Worm (Caenorhabditis elegans): Measurements from ENCODE around the gene C09G4.4.
A peak's percentile ranks its signal among the peaks of the same experiment; 100 is the strongest.

The C09G4.4 gene

DNA sequence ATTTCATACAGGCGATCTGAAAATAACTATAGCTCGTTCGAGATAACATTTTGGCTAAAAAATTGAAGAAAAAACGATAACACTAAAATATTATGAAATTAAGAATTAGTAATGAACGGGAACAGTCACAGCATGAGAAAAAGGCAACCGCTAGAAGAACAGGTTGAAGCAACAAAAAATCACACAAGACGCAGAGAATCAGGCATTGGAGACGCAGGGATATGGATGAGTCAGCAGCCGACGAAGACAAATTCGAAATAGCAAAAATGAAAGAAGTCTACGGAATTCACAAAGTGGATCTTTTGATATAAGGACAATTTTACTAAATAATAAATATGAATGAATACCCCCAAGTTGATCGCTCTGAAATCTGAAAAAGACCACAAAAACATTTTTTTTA is 2.2 kb upstream of the C09G4.4 start, which contains the start of gene tag-77:
Gene tag-77, minus strand, starts transcription at position 15 of the 400 bp plus-strand sequence.
- TF ChIP-seq madf-6 (GFP tag; IDR thresholded peaks at IDR 0.05) (0 out of 2 replicates have a peak, but pooled peaks have one; percentile 31), lin-26 (GFP tag; IDR thresholded peaks at IDR 0.05) (0 out of 2 replicates have a peak, but pooled peaks have one; percentile 50), snpc-4 (GFP tag; optimal IDR thresholded peaks at IDR 0.05) (no peak), snpc-4 (tag; optimal IDR thresholded peaks at IDR 0.05) (peak in 1 of 4 experiments; percentile 17), athp-1 (tag; optimal IDR thresholded peaks at IDR 0.05) (no peak), cebp-1 (GFP tag; IDR thresholded peaks at IDR 0.05) (no peak), cebp-1 (tag; optimal IDR thresholded peaks at IDR 0.05) (peak; percentile 60), B0336.3 (GFP tag; IDR thresholded peaks at IDR 0.05) (0 out of 2 replicates have a peak, but pooled peaks have one; percentile 21), mcd-1 (GFP tag; IDR thresholded peaks at IDR 0.05) (no peak), ceh-100 (GFP tag; IDR thresholded peaks at IDR 0.05) (no peak), aptf-3 (GFP tag; IDR thresholded peaks at IDR 0.05) (no peak), B0035.1 (tag; optimal IDR thresholded peaks at IDR 0.05) (no peak), lsl-1 (GFP tag; optimal IDR thresholded peaks at IDR 0.05) (no peak)

DNA sequence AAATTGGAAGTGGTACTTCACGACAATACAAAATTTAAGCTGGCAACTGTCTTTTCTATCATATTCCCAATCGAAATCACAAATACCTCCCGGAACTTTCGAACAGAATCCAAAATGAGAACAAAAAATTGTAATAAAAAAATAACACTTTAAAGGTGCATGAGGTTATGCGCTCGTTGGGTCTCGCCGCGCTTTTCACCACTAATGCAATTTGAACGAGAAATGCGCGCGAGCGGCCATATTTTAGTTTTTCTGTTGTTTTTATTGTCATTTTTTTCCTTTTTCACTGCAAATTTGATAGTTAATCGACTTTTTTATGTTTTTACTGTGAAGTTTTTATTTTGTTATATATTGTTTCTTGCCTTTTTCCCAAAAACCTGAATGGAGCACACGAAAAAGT is 1.7 kb upstream of the C09G4.4 start, which contains the start of gene mes-6:
Gene mes-6, plus strand, starts transcription at position 229 of the 400 bp plus-strand sequence.
- no peak for TF ChIP-seq mcd-1 (GFP tag; IDR thresholded peaks at IDR 0.05)
- TF ChIP-seq madf-10 (tag; optimal IDR thresholded peaks at IDR 0.05), result no peak
- TF ChIP-seq repo-1 (tag; optimal IDR thresholded peaks at IDR 0.05), result no peak
- TF ChIP-seq ZK185.1 (tag; optimal IDR thresholded peaks at IDR 0.05; ENCODE audit: poor library complexity, severe bottlenecking), result peak; percentile 53
- TF ChIP-seq xnd-1 (tag; optimal IDR thresholded peaks at IDR 0.05), result peak; percentile 59
- peak; percentile 72 for TF ChIP-seq F23B12.7 (tag; optimal IDR thresholded peaks at IDR 0.05; ENCODE audit: insufficient read depth)
- TF ChIP-seq Y95B8A.8 (GFP tag; IDR thresholded peaks at IDR 0.05), result peak; percentile 28; the same call in 1 of the 2 replicates
- TF ChIP-seq ztf-22 (GFP tag; optimal IDR thresholded peaks at IDR 0.05), result no peak
- TF ChIP-seq rcor-1 (GFP tag; IDR thresholded peaks at IDR 0.05), result 0 out of 2 replicates have a peak, but pooled peaks have one; percentile 5
- no peak for TF ChIP-seq ceh-100 (GFP tag; IDR thresholded peaks at IDR 0.05)
- TF ChIP-seq dpl-1 (GFP tag; optimal IDR thresholded peaks at IDR 0.05), result peak; percentile 85
- no peak for TF ChIP-seq dpff-1 (tag; optimal IDR thresholded peaks at IDR 0.05)
- TF ChIP-seq lsy-27 (tag; optimal IDR thresholded peaks at IDR 0.05; ENCODE audit: borderline replicate concordance, insufficient read depth), result no peak
- TF ChIP-seq ceh-91 (GFP tag; IDR thresholded peaks at IDR 0.05), result peak; percentile 85
- TF ChIP-seq rec-8 (tag; optimal IDR thresholded peaks at IDR 0.05), result no peak
- peak; percentile 92 for TF ChIP-seq efl-1 (GFP tag; optimal IDR thresholded peaks at IDR 0.05)
- TF ChIP-seq snpc-4 (GFP tag; optimal IDR thresholded peaks at IDR 0.05), result no peak
- TF ChIP-seq snpc-4 (tag; optimal IDR thresholded peaks at IDR 0.05), result peak in 1 of 4 experiments; percentile 71
- no peak for TF ChIP-seq egl-18 (GFP tag; IDR thresholded peaks at IDR 0.05)
- TF ChIP-seq snpc-3.4 (tag; optimal IDR thresholded peaks at IDR 0.05), result peak; percentile 81
- peak; percentile 51 for TF ChIP-seq dox-1 (GFP tag; IDR thresholded peaks at IDR 0.05)
- peak; percentile 73 for TF ChIP-seq madf-8 (GFP tag; conservative IDR thresholded peaks at IDR 0.05)
- TF ChIP-seq lin-54 (GFP tag; optimal IDR thresholded peaks at IDR 0.05), result peak; percentile 75
- TF ChIP-seq D2030.7 (GFP tag; IDR thresholded peaks at IDR 0.05), result peak; percentile 70
- no peak for TF ChIP-seq fkh-3 (tag; optimal IDR thresholded peaks at IDR 0.05)
- no peak for TF ChIP-seq snpc-1.1 (tag; optimal IDR thresholded peaks at IDR 0.05; ENCODE audit: insufficient read depth)
- peak in 2 of 3 experiments; percentile 44 to 75 for TF ChIP-seq lin-35 (GFP tag; optimal IDR thresholded peaks at IDR 0.05)
- TF ChIP-seq snpc-1.3 (tag; optimal IDR thresholded peaks at IDR 0.05; ENCODE audit: insufficient read depth), result peak; percentile 55
- TF ChIP-seq lsl-1 (GFP tag; optimal IDR thresholded peaks at IDR 0.05), result peak; percentile 72
- TF ChIP-seq nhr-90 (tag; optimal IDR thresholded peaks at IDR 0.05), result no peak
- peak; percentile 39; the same call in 1 of the 2 replicates for TF ChIP-seq hmg-1.2 (GFP tag; IDR thresholded peaks at IDR 0.05)
- TF ChIP-seq tbp1 (GFP tag; optimal IDR thresholded peaks at IDR 0.05), result peak; percentile 20
- no peak for TF ChIP-seq Y67H2A.10 (GFP tag; conservative IDR thresholded peaks at IDR 0.05)
- TF ChIP-seq ceh-58 (GFP tag; IDR thresholded peaks at IDR 0.05), result no peak
- peak; percentile 38 for TF ChIP-seq unc-130 (GFP tag; optimal IDR thresholded peaks at IDR 0.05)
- peak; percentile 89 for TF ChIP-seq madf-6 (GFP tag; IDR thresholded peaks at IDR 0.05)
- peak; percentile 92 for TF ChIP-seq F33H1.4 (GFP tag; IDR thresholded peaks at IDR 0.05)
- no peak for TF ChIP-seq sptf-2 (GFP tag; optimal IDR thresholded peaks at IDR 0.05)
